Worm (Caenorhabditis elegans): ENCODE data around the gene cit-1.1.

- TF ChIP-seq ztf-11 (tag; optimal IDR thresholded peaks at IDR 0.05) (no peak), ces-1 (GFP tag; optimal IDR thresholded peaks at IDR 0.05) (no peak), zip-8 (tag; optimal IDR thresholded peaks at IDR 0.05) (no peak), snpc-4 (tag; optimal IDR thresholded peaks at IDR 0.05) (no peak), elt-3 (tag; optimal IDR thresholded peaks at IDR 0.05) (no peak), elt-1 (tag; optimal IDR thresholded peaks at IDR 0.05; ENCODE audit: borderline replicate concordance, insufficient read depth) (no peak), ceh-39 (tag; optimal IDR thresholded peaks at IDR 0.05) (no peak), lin-13 (tag; optimal IDR thresholded peaks at IDR 0.05) (no peak), unc-39 (tag; optimal IDR thresholded peaks at IDR 0.05) (no peak)
Measured at ce11 chrIII:8036050-8036449, 26.4 kb upstream of the cit-1.1 start.

Data from whole organism, mixed stage, embryonic.